Worm (Caenorhabditis elegans) whole organism, young adult: ENCODE measurements around the gene frh-1.
"Not testable (repeated sequence)": the region's sequence is repeated elsewhere in the genome, so short reads cannot be mapped to it uniquely, and the experiment has no call there.

Experiments
- B0019.2 ChIP-seq: fragments of 200-800 bp; sonication (Bioruptor generic); conservative IDR thresholded peaks from 2 replicates; pipeline ENCODE4 v1.3.6; 2022; ENCODE audit warnings: missing genetic modification reagents, missing genetic modification characterization, missing compliant biosample characterization
- B0261.1 ChIP-seq: sonication (generic microtip); optimal IDR thresholded peaks from 2 replicates; lab custom pipeline; 2016; ENCODE audit warnings: mild to moderate bottlenecking, missing genetic modification characterization, moderate library complexity, missing compliant biosample characterization
- C17E4.6 ChIP-seq: fragments of 200-800 bp; sonication (Bioruptor generic); IDR thresholded peaks from 2 replicates; pipeline ENCODE4 v1.3.6; 2022; ENCODE audit warnings: missing genetic modification reagents, missing genetic modification characterization, missing compliant biosample characterization
- F55B11.4 ChIP-seq: sonication (generic microtip); optimal IDR thresholded peaks from 2 replicates; lab custom pipeline; 2016; ENCODE audit warnings: missing compliant biosample characterization, missing genetic modification characterization, borderline replicate concordance; ENCODE audit not compliant: insufficient read depth
- F57A8.1 ChIP-seq: fragments of 200-800 bp; sonication (Bioruptor generic); optimal IDR thresholded peaks from 2 replicates; lab custom pipeline; 2018; ENCODE audit warnings: mild to moderate bottlenecking, missing genetic modification characterization, moderate library complexity, missing compliant biosample characterization
- Y53F4B.3 ChIP-seq: fragments of 200-800 bp; sonication (Bioruptor generic); IDR thresholded peaks from 2 replicates; pipeline ENCODE4 v1.3.6; 2022; ENCODE audit warnings: missing genetic modification reagents, missing genetic modification characterization, missing compliant biosample characterization
- Y53G8AR.9 ChIP-seq: fragments of 200-800 bp; sonication (Bioruptor generic); conservative IDR thresholded peaks from 2 replicates; pipeline ENCODE4 v1.3.6; 2022; ENCODE audit warnings: missing genetic modification reagents, missing genetic modification characterization, missing compliant biosample characterization
- Y95B8A.8 ChIP-seq: fragments of 200-800 bp; sonication (Bioruptor generic); IDR thresholded peaks from 2 replicates; pipeline ENCODE4 v1.3.6; 2022; ENCODE audit warnings: missing genetic modification reagents, missing genetic modification characterization, missing compliant biosample characterization
- ZK185.1 ChIP-seq: sonication (generic microtip); optimal IDR thresholded peaks from 2 replicates; lab custom pipeline; 2016; ENCODE audit warnings: mild to moderate bottlenecking, missing genetic modification characterization, missing compliant biosample characterization; ENCODE audit not compliant: poor library complexity, severe bottlenecking
- aptf-2 ChIP-seq: fragments of 200-800 bp; sonication (Bioruptor generic); conservative IDR thresholded peaks from 2 replicates; pipeline ENCODE4 v1.3.6; 2022; ENCODE audit warnings: missing genetic modification reagents, missing genetic modification characterization, missing compliant biosample characterization
- athp-1 ChIP-seq: sonication (generic microtip); optimal IDR thresholded peaks from 2 replicates; lab custom pipeline; 2017; ENCODE audit warnings: mild to moderate bottlenecking, missing genetic modification characterization, missing compliant biosample characterization
- attf-3 ChIP-seq: fragments of 200-800 bp; sonication (Bioruptor generic); conservative IDR thresholded peaks from 2 replicates; pipeline ENCODE4 v1.3.6; 2022; ENCODE audit warnings: missing genetic modification reagents, missing genetic modification characterization, missing compliant biosample characterization
- attf-5 ChIP-seq: fragments of 200-800 bp; sonication (Bioruptor generic); optimal IDR thresholded peaks from 2 replicates; lab custom pipeline; 2018; ENCODE audit warnings: mild to moderate bottlenecking, missing genetic modification characterization, missing compliant biosample characterization
- cebp-1 ChIP-seq, 2 experiments: fragments of 200-800 bp in 1 of 2; sonication (Bioruptor generic) in 1 of 2; sonication (generic microtip) in 1 of 2; IDR thresholded peaks in 1 of 2; optimal IDR thresholded peaks in 1 of 2; 2 replicates each; pipeline versions ENCODE4 v1.3.6 to Lab custom; 2017 to 2022; ENCODE audit warnings: missing compliant biosample characterization in 2 of 2, missing genetic modification characterization in 2 of 2, mild to moderate bottlenecking in 1 of 2, missing genetic modification reagents in 1 of 2, moderate library complexity in 1 of 2
- ceh-79 ChIP-seq: sonication (generic microtip); optimal IDR thresholded peaks from 2 replicates; lab custom pipeline; 2017; ENCODE audit warnings: mild to moderate bottlenecking, missing genetic modification characterization, missing compliant biosample characterization
- die-1 ChIP-seq: sonication (generic microtip); optimal IDR thresholded peaks from 2 replicates; lab custom pipeline; 2016; ENCODE audit warnings: missing genotype, mild to moderate bottlenecking, missing genetic modification characterization, missing compliant biosample characterization
- efl-1 ChIP-seq: fragments of 150-350 bp; optimal IDR thresholded peaks from 2 replicates; lab custom pipeline; 2014; ENCODE audit warnings: missing biosample characterization, missing genetic modification reagents, missing genetic modification characterization
- egl-18 ChIP-seq: fragments of 200-800 bp; sonication (Bioruptor generic); IDR thresholded peaks from 2 replicates; pipeline ENCODE4 v1.3.6; 2022; ENCODE audit warnings: missing genetic modification reagents, missing genetic modification characterization, missing compliant biosample characterization
- egrh-3 ChIP-seq: fragments of 200-800 bp; sonication (Bioruptor generic); IDR thresholded peaks from 2 replicates; pipeline ENCODE4 v1.3.6; 2022; ENCODE audit warnings: missing genetic modification reagents, missing genetic modification characterization, missing compliant biosample characterization
- fkh-3 ChIP-seq: sonication (generic microtip); optimal IDR thresholded peaks from 2 replicates; lab custom pipeline; 2016; ENCODE audit warnings: mild to moderate bottlenecking, missing genetic modification characterization, missing compliant biosample characterization
- gei-17 ChIP-seq: fragments of 200-800 bp; sonication (Bioruptor generic); optimal IDR thresholded peaks from 2 replicates; lab custom pipeline; 2018; ENCODE audit warnings: mild to moderate bottlenecking, missing genetic modification characterization, missing compliant biosample characterization
- hlh-26 ChIP-seq: fragments of 200-800 bp; sonication (Bioruptor generic); conservative IDR thresholded peaks from 2 replicates; pipeline ENCODE4 v1.3.6; 2022; ENCODE audit warnings: missing genetic modification reagents, missing genetic modification characterization, missing compliant biosample characterization
- hrde-1 ChIP-seq: sonication (generic microtip); optimal IDR thresholded peaks from 2 replicates; lab custom pipeline; 2016; ENCODE audit warnings: missing genetic modification characterization, mild to moderate bottlenecking, missing compliant biosample characterization, moderate library complexity, missing genotype, missing genetic modification reagents, borderline replicate concordance
- let-526 ChIP-seq: fragments of 200-800 bp; sonication (Bioruptor generic); IDR thresholded peaks from 2 replicates; pipeline ENCODE4 v1.3.6; 2022; ENCODE audit warnings: missing genetic modification reagents, missing genetic modification characterization, missing compliant biosample characterization
- lin-26 ChIP-seq: fragments of 200-800 bp; sonication (Bioruptor generic); IDR thresholded peaks from 2 replicates; pipeline ENCODE4 v1.3.6; 2022; ENCODE audit warnings: missing genetic modification reagents, missing genetic modification characterization, missing compliant biosample characterization
- lir-1 ChIP-seq: fragments of 200-800 bp; sonication (Bioruptor generic); conservative IDR thresholded peaks from 2 replicates; pipeline ENCODE4 v1.3.6; 2022; ENCODE audit warnings: missing genetic modification reagents, missing genetic modification characterization, missing compliant biosample characterization
- lsl-1 ChIP-seq: fragments of 200-800 bp; sonication (Bioruptor generic); optimal IDR thresholded peaks from 2 replicates; lab custom pipeline; 2018; ENCODE audit warnings: mild to moderate bottlenecking, missing genetic modification characterization, moderate library complexity, missing compliant biosample characterization
- mes-4 ChIP-seq: sonication (generic microtip); optimal IDR thresholded peaks from 2 replicates; lab custom pipeline; 2016; ENCODE audit warnings: missing genotype, missing genetic modification characterization, missing compliant biosample characterization
- nfya-1 ChIP-seq: sonication (generic microtip); optimal IDR thresholded peaks from 2 replicates; lab custom pipeline; 2017; ENCODE audit warnings: antibody characterized with exemption, missing compliant biosample characterization, missing genetic modification characterization, borderline replicate concordance; ENCODE audit not compliant: insufficient read depth
- nfyb-1 ChIP-seq: fragments of 200-800 bp; sonication (Bioruptor generic); IDR thresholded peaks from 2 replicates; pipeline ENCODE4 v1.3.6; 2022; ENCODE audit warnings: missing genetic modification reagents, missing genetic modification characterization, missing compliant biosample characterization
- nhr-179 ChIP-seq: sonication (generic microtip); optimal IDR thresholded peaks from 2 replicates; lab custom pipeline; 2016; ENCODE audit warnings: mild to moderate bottlenecking, missing genetic modification characterization, missing compliant biosample characterization
- nhr-27 ChIP-seq: fragments of 200-800 bp; sonication (Bioruptor generic); optimal IDR thresholded peaks from 2 replicates; lab custom pipeline; 2018; ENCODE audit warnings: mild to moderate bottlenecking, missing genetic modification characterization, moderate library complexity, missing compliant biosample characterization
- nhr-90 ChIP-seq: sonication (generic microtip); optimal IDR thresholded peaks from 2 replicates; lab custom pipeline; 2016; ENCODE audit warnings: missing genotype, mild to moderate bottlenecking, missing genetic modification characterization, missing compliant biosample characterization
- pha-4 ChIP-seq: fragments of 150-350 bp; sonication (generic microtip); optimal IDR thresholded peaks from 2 replicates; lab custom pipeline; 2014; ENCODE audit warnings: missing biosample characterization, missing genetic modification reagents, missing genetic modification characterization
- sea-2 ChIP-seq: fragments of 200-800 bp; sonication (Bioruptor generic); IDR thresholded peaks from 2 replicates; pipeline ENCODE4 v1.3.6; 2022; ENCODE audit warnings: missing genetic modification characterization, missing compliant biosample characterization
- snpc-3.4 ChIP-seq: sonication (generic microtip); optimal IDR thresholded peaks from 2 replicates; lab custom pipeline; 2017; ENCODE audit warnings: missing genetic modification characterization, mild to moderate bottlenecking, missing compliant biosample characterization, antibody characterized with exemption, moderate library complexity, missing genotype, missing genetic modification reagents
- tbx-9 ChIP-seq: sonication (generic microtip); optimal IDR thresholded peaks from 2 replicates; lab custom pipeline; 2016; ENCODE audit warnings: borderline replicate concordance, missing genetic modification characterization, inconsistent platforms, missing compliant biosample characterization
- unc-130 ChIP-seq: sonication (generic microtip); optimal IDR thresholded peaks from 2 replicates; lab custom pipeline; 2016; ENCODE audit warnings: missing genetic modification reagents, missing genetic modification characterization, missing compliant biosample characterization
- ztf-18 ChIP-seq: sonication (generic microtip); optimal IDR thresholded peaks from 2 replicates; lab custom pipeline; 2016; ENCODE audit warnings: missing genotype, mild to moderate bottlenecking, missing genetic modification characterization, missing compliant biosample characterization
- ztf-25 ChIP-seq: fragments of 200-800 bp; sonication (Bioruptor generic); IDR thresholded peaks from 2 replicates; pipeline ENCODE4 v1.3.6; 2022; ENCODE audit warnings: missing genetic modification reagents, missing genetic modification characterization, missing compliant biosample characterization
- ztf-26 ChIP-seq: sonication (generic microtip); optimal IDR thresholded peaks from 2 replicates; lab custom pipeline; 2017; ENCODE audit warnings: missing genetic modification characterization, missing compliant biosample characterization

The frh-1 gene

ce11 chrII:5876053-5876452, 41.2 kb upstream of the frh-1 start, which contains the start of gene F55C12.6:
F55C12.6 (minus strand) TSS chrII:5876153.
- no peak for TF ChIP-seq ceh-79 (tag; lab: Kevin White, UChicago)
- TF ChIP-seq athp-1 = no peak
- TF ChIP-seq nfyb-1 (GFP tag; lab: Robert Waterston, UW) = no peak
- no peak for TF ChIP-seq hrde-1 (tag; lab: Kevin White, UChicago)
- no peak for TF ChIP-seq aptf-2 (GFP tag; lab: Robert Waterston, UW)
- no peak for TF ChIP-seq egrh-3 (GFP tag; lab: Robert Waterston, UW)
- no peak for TF ChIP-seq C17E4.6 (GFP tag; lab: Robert Waterston, UW)
- no peak for TF ChIP-seq mes-4 (tag; lab: Kevin White, UChicago)
- no peak for TF ChIP-seq sea-2 (GFP tag; lab: Robert Waterston, UW)
- no peak for TF ChIP-seq Y95B8A.8 (GFP tag; lab: Robert Waterston, UW)
- no peak for TF ChIP-seq die-1 (tag; lab: Kevin White, UChicago)
- TF ChIP-seq F57A8.1 (GFP tag; lab: Kevin White, UChicago) = no peak
- TF ChIP-seq fkh-3 = no peak
- no peak for TF ChIP-seq pha-4 (tag; lab: Kevin White, UChicago)
- TF ChIP-seq ztf-26 (tag; lab: Kevin White, UChicago) = no peak
- TF ChIP-seq ZK185.1 (tag; lab: Kevin White, UChicago) = no peak
- no peak for TF ChIP-seq nhr-179
- TF ChIP-seq F55B11.4 (tag; lab: Kevin White, UChicago) = no peak
- TF ChIP-seq ztf-25 (GFP tag; lab: Robert Waterston, UW) = no peak
- TF ChIP-seq lsl-1 (GFP tag; lab: Kevin White, UChicago) = no peak

ce11 chrII:5876511-5876910, 40.7 kb upstream of the frh-1 start, which contains the start of gene F55C12.2:
F55C12.2 (plus strand) TSS chrII:5876811.
- TF ChIP-seq lin-26 (GFP tag; lab: Robert Waterston, UW); ztf-26 (tag; lab: Kevin White, UChicago); efl-1: not testable (repeated sequence)
- TF ChIP-seq, all 124 proteins: peak for 0; not testable (repeated sequence) for 124

DNA sequence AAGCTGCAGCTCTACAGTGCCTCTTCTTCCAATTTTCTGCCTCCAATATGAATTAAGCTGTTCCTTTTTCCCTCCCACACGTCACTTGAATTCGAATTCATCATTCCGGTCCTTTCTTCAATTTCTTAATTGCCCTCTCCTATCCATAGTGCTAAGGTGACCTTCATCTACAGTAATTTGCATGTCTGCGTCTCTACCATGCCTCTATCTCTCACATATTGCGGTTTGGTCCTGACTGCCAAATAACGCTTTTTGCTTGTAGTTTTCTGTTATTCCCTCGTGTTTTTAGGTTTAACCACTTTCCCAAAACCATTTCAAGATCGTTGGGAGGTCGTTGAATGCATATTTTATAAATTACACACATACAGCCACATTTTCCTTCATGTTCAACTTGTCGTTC, 36.5 kb upstream of the frh-1 start:
- 0 out of 2 replicates have a peak, but pooled peaks have one; percentile 25 for TF ChIP-seq lin-26 (GFP tag; lab: Robert Waterston, UW)
- TF ChIP-seq tbx-9 (tag; lab: Kevin White, UChicago) = no peak
- TF ChIP-seq B0261.1 = no peak
- TF ChIP-seq Y53G8AR.9 (GFP tag; lab: Robert Waterston, UW) = no peak
- TF ChIP-seq unc-130 (GFP tag; lab: Kevin White, UChicago) = no peak
- TF ChIP-seq nhr-27 (tag; lab: Kevin White, UChicago) = no peak
- TF ChIP-seq, all 124 proteins: peak for 1

DNA sequence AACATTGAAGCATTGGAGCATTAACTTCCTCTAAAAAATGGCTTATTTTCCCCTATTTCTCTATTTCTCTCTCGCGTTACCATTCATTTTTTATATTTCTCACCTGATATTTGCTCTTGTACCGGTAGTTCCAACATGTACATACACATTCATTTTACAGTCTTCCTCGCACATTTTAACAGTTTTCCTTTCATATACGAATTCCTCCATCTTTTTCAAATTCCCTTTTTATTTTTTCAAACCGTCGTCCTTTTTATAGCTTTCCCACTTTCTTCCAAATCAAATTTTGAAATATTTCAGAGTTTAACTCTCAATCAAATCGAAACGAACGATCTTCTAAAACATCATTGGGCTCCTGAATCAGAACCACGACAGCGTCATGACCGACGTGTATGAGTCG, 33.0 kb upstream of the frh-1 start, which contains the start of gene rfip-1:
rfip-1 (plus strand) TSS at position 301 of the 400 bp plus-strand sequence.
- no peak for TF ChIP-seq snpc-3.4
- no peak for TF ChIP-seq attf-3 (GFP tag; lab: Robert Waterston, UW)
- no peak for TF ChIP-seq cebp-1 (GFP tag; IDR thresholded peaks at IDR 0.05; lab: Robert Waterston, UW)
- TF ChIP-seq cebp-1 (tag; optimal IDR thresholded peaks at IDR 0.05; lab: Kevin White, UChicago) = no peak
- TF ChIP-seq nfya-1 = no peak
- no peak for TF ChIP-seq ztf-26 (tag; lab: Kevin White, UChicago)
- no peak for TF ChIP-seq let-526 (GFP tag; lab: Robert Waterston, UW)
- no peak for TF ChIP-seq egrh-3 (GFP tag; lab: Robert Waterston, UW)
- TF ChIP-seq gei-17 = no peak
- TF ChIP-seq ztf-18 (tag; lab: Kevin White, UChicago) = no peak
- TF ChIP-seq Y53F4B.3 (GFP tag; lab: Robert Waterston, UW) = no peak
- TF ChIP-seq nhr-90 (tag; lab: Kevin White, UChicago) = no peak
- no peak for TF ChIP-seq attf-5
- no peak for TF ChIP-seq lir-1 (GFP tag; lab: Robert Waterston, UW)
- TF ChIP-seq nhr-27 (tag; lab: Kevin White, UChicago) = no peak
- no peak for TF ChIP-seq B0019.2 (GFP tag; lab: Robert Waterston, UW)
- no peak for TF ChIP-seq Y95B8A.8 (GFP tag; lab: Robert Waterston, UW)
- no peak for TF ChIP-seq hlh-26 (GFP tag; lab: Robert Waterston, UW)
- no peak for TF ChIP-seq egl-18 (GFP tag; lab: Robert Waterston, UW)
- TF ChIP-seq aptf-2 (GFP tag; lab: Robert Waterston, UW) = no peak
- TF ChIP-seq, all 124 proteins: peak for 0
